Worm (Caenorhabditis elegans) whole organism, L4/young adult: ENCODE data around the gene C33H5.13.

ENCODE experiments used
- W03F9.2 ChIP-seq: fragments of 150-350 bp; optimal IDR thresholded peaks from 2 replicates; lab custom pipeline; 2014; ENCODE audit warnings: missing biosample characterization, missing genetic modification characterization
- dao-5 ChIP-seq: sonication (generic microtip); optimal IDR thresholded peaks from 2 replicates; lab custom pipeline; 2016; ENCODE audit warnings: missing genotype, missing genetic modification characterization, moderate library complexity, missing compliant biosample characterization
- him-1 ChIP-seq: sonication (generic microtip); optimal IDR thresholded peaks from 2 replicates; lab custom pipeline; 2016; ENCODE audit warnings: missing genotype, missing genetic modification reagents, missing genetic modification characterization, missing compliant biosample characterization

ce11 chrIV:7839923-7840322 is 47.9 kb upstream of the C33H5.13 start:
- TF ChIP-seq him-1 (tag; lab: Kevin White, UChicago) (no peak), W03F9.2 (tag; lab: Kevin White, UChicago) (no peak), dao-5 (no peak)
